Fruit fly (Drosophila melanogaster): Measurements from ENCODE around the gene CG9630.
A peak's percentile ranks its signal among the peaks of the same experiment; 100 is the strongest.

Gene CG9630

dm6 chr3R:8285727-8286344, 16.1 kb upstream of the CG9630 start:
- no peak for TF ChIP-seq Met (GFP tag; optimal IDR thresholded peaks at IDR 0.05)
- TF ChIP-seq Eip75B (GFP tag; optimal IDR thresholded peaks at IDR 0.05): no peak
- TF ChIP-seq fkh (GFP tag; optimal IDR thresholded peaks at IDR 0.05): no peak
- TF ChIP-seq CG34406 (GFP tag; optimal IDR thresholded peaks at IDR 0.05): no peak
- no peak for TF ChIP-seq Sox14 (GFP tag; optimal IDR thresholded peaks at IDR 0.05)
- TF ChIP-seq Hr4 (GFP tag; optimal IDR thresholded peaks at IDR 0.05): no peak
- no peak for TF ChIP-seq CG11762 (GFP tag; optimal IDR thresholded peaks at IDR 0.05; ENCODE audit: insufficient read depth)
- TF ChIP-seq CG15336 (GFP tag; IDR thresholded peaks at IDR 0.05): no peak
- no peak for TF ChIP-seq Ets21C (GFP tag; optimal IDR thresholded peaks at IDR 0.05)
- no peak for TF ChIP-seq fd59A (GFP tag; optimal IDR thresholded peaks at IDR 0.05)

- TF ChIP-seq dac (GFP tag; optimal IDR thresholded peaks at IDR 0.05) (no peak), lz (GFP tag; optimal IDR thresholded peaks at IDR 0.05) (no peak), eg (GFP tag; IDR thresholded peaks at IDR 0.05) (no peak), Eip78C (GFP tag) (no peak), CG16779 (tag; optimal IDR thresholded peaks at IDR 0.05) (no peak), Met (GFP tag; optimal IDR thresholded peaks at IDR 0.05) (no peak), CG8119 (GFP tag; IDR thresholded peaks at IDR 0.05) (no peak), topi (GFP tag; optimal IDR thresholded peaks at IDR 0.05) (no peak), CG6792 (GFP tag; optimal IDR thresholded peaks at IDR 0.05) (no peak), CG11294 (GFP tag; IDR thresholded peaks at IDR 0.05) (no peak), CG6854 (GFP tag; optimal IDR thresholded peaks at IDR 0.05) (no peak), achi (GFP tag; optimal IDR thresholded peaks at IDR 0.05) (no peak), fkh (GFP tag; optimal IDR thresholded peaks at IDR 0.05) (no peak), OdsH (GFP tag; optimal IDR thresholded peaks at IDR 0.05) (no peak), fd59A (GFP tag; optimal IDR thresholded peaks at IDR 0.05) (no peak), pdm3 (GFP tag; optimal IDR thresholded peaks at IDR 0.05) (no peak), Smox (GFP tag; optimal IDR thresholded peaks at IDR 0.05) (no peak), vri (GFP tag; optimal IDR thresholded peaks at IDR 0.05) (no peak)
These were observed 14.5 kb upstream of the CG9630 start for dm6 chr3R:8284234-8284633.

dm6 chr3R:8282727-8283126, 13.0 kb upstream of the CG9630 start:
- TF ChIP-seq Smox (GFP tag; optimal IDR thresholded peaks at IDR 0.05) (peak; percentile 51), spab (GFP tag; optimal IDR thresholded peaks at IDR 0.05) (no peak), topi (GFP tag; optimal IDR thresholded peaks at IDR 0.05) (peak; percentile 45), dac (GFP tag; optimal IDR thresholded peaks at IDR 0.05) (no peak), Eip75B (GFP tag; optimal IDR thresholded peaks at IDR 0.05) (no peak), CG4318 (GFP tag; optimal IDR thresholded peaks at IDR 0.05) (no peak), CG11762 (GFP tag; optimal IDR thresholded peaks at IDR 0.05; ENCODE audit: insufficient read depth) (no peak), CG11294 (GFP tag; IDR thresholded peaks at IDR 0.05) (no peak), CG6792 (GFP tag; optimal IDR thresholded peaks at IDR 0.05) (peak; percentile 4), CG8319 (GFP tag; optimal IDR thresholded peaks at IDR 0.05) (no peak), Ets96B (tag; optimal IDR thresholded peaks at IDR 0.05) (no peak), Hr39 (GFP tag; optimal IDR thresholded peaks at IDR 0.05) (peak; percentile 54), esn (GFP tag; optimal IDR thresholded peaks at IDR 0.05) (peak; percentile 54), lz (GFP tag; optimal IDR thresholded peaks at IDR 0.05) (peak; percentile 27), CG10631 (GFP tag; optimal IDR thresholded peaks at IDR 0.05) (no peak), pdm3 (GFP tag; optimal IDR thresholded peaks at IDR 0.05) (peak; percentile 0), CG31627 (GFP tag; optimal IDR thresholded peaks at IDR 0.05) (peak; percentile 33), cyc (GFP tag; optimal IDR thresholded peaks at IDR 0.05) (peak; percentile 19), Blimp-1 (GFP tag; optimal IDR thresholded peaks at IDR 0.05) (peak; percentile 53), Met (GFP tag; optimal IDR thresholded peaks at IDR 0.05) (peak; percentile 55), svp (GFP tag) (peak; percentile 81), Sox102F (GFP tag; optimal IDR thresholded peaks at IDR 0.05) (peak; percentile 59), CG34406 (GFP tag; optimal IDR thresholded peaks at IDR 0.05) (peak; percentile 22), Ets21C (GFP tag; optimal IDR thresholded peaks at IDR 0.05) (peak; percentile 24), Eip78C (GFP tag) (peak; percentile 82), vri (GFP tag; optimal IDR thresholded peaks at IDR 0.05) (peak; percentile 5), Hr38 (GFP tag; optimal IDR thresholded peaks at IDR 0.05) (no peak)
